Worm (Caenorhabditis elegans) whole organism, L1 larva: ENCODE measurements around the gene his-7.
A peak's percentile ranks its signal among the peaks of the same experiment; 100 is the strongest.

ENCODE experiments used
- ceh-88 ChIP-seq: fragments of 200-800 bp; sonication (Bioruptor generic); IDR thresholded peaks from 2 replicates; pipeline ENCODE4 v1.3.6; 2022; ENCODE audit warnings: missing genetic modification characterization, missing compliant biosample characterization
- ceh-90 ChIP-seq: sonication (generic microtip); optimal IDR thresholded peaks from 2 replicates; lab custom pipeline; 2016; ENCODE audit warnings: missing genetic modification characterization, missing compliant biosample characterization
- efl-1 ChIP-seq, 4 experiments: fragments of 150-350 bp; optimal IDR thresholded peaks in 3 of 4; peaks in 1 of 4; 1 replicate in 1 of 4; 2 replicates in 3 of 4; lab custom pipeline; 2014; ENCODE audit warnings: missing biosample characterization in 2 of 4, missing genetic modification characterization in 2 of 4, missing genetic modification reagents in 2 of 4
- nhr-237 ChIP-seq: fragments of 150-350 bp; optimal IDR thresholded peaks from 2 replicates; lab custom pipeline; 2014; ENCODE audit warnings: missing biosample characterization, missing genetic modification characterization
- nhr-90 ChIP-seq: sonication (generic microtip); optimal IDR thresholded peaks from 2 replicates; lab custom pipeline; 2016; ENCODE audit warnings: mild to moderate bottlenecking, missing genetic modification characterization, missing compliant biosample characterization; ENCODE audit not compliant: poor library complexity

- TF ChIP-seq ceh-90 (tag; lab: Kevin White, UChicago) (no peak), ceh-88 (GFP tag; lab: Robert Waterston, UW) (no peak), nhr-90 (tag; lab: Kevin White, UChicago) (no peak), efl-1 (optimal IDR thresholded peaks at IDR 0.05; lab: Kevin White, UChicago) (peak; percentile 28 to 36), efl-1 (GFP tag; optimal IDR thresholded peaks at IDR 0.05 in 1 of 2; lab: Kevin White, UChicago) (peak; percentile 41 to 91), nhr-237 (no peak)
These were observed 14.3 kb upstream of the his-7 start, which contains the start of gene F45F2.10 for ce11 chrV:8518822-8519392.
